Worm (Caenorhabditis elegans) whole organism, L4 larva: ENCODE measurements around the gene sri-39.

Source experiments
- ama-1 ChIP-seq: fragments of 150-350 bp; optimal IDR thresholded peaks from 2 replicates; lab custom pipeline; 2014; ENCODE audit warnings: inconsistent platforms, mixed read lengths
- ceh-82 ChIP-seq: sonication (generic microtip); optimal IDR thresholded peaks from 2 replicates; lab custom pipeline; 2017; ENCODE audit warnings: missing biosample characterization, missing genetic modification characterization

DNA sequence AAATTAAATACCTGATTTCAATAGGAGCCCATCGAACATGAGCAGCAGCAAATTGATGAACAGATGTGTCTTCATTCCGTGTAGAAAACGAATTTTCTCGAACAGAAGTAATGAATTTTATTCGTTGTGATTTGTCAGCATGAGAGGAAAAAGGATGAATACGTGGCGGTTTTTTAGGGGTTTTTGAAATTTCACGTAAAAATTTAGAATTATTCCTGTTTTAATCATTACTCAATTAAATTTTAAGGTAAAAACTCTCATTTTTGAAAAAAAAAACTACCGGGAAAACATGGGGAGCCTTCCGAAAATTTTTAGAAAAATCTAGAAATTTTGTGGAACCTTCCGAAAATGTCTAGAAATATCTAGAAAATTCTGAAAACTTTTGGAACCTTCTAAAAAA lies 49.5 kb upstream of the sri-39 start, which contains the start of gene K02F6.7:
- TF ChIP-seq ceh-82 (tag; lab: Kevin White, UChicago) (no peak), ama-1 (lab: Kevin White, UChicago) (no peak)
